Worm (Caenorhabditis elegans) whole organism, L4 larva: ENCODE data around the gene hlh-14.

ENCODE experiments used
- ceh-44 ChIP-seq: fragments of 200-800 bp; sonication (Bioruptor generic); IDR thresholded peaks from 2 replicates; pipeline ENCODE4 v1.3.6; 2022; ENCODE audit warnings: missing genetic modification reagents, missing genetic modification characterization, missing compliant biosample characterization
- mxl-3 ChIP-seq: fragments of 200-800 bp; sonication (Bioruptor generic); optimal IDR thresholded peaks from 2 replicates; lab custom pipeline; 2018; ENCODE audit warnings: mild to moderate bottlenecking, missing genetic modification characterization, missing compliant biosample characterization
- ztf-11 ChIP-seq: fragments of 150-350 bp; optimal IDR thresholded peaks from 2 replicates; lab custom pipeline; 2014; ENCODE audit warnings: missing biosample characterization, missing genetic modification characterization

ce11 chrII:5702611-5703192 lies 36.0 kb downstream of the hlh-14 start:
- TF ChIP-seq mxl-3 (GFP tag; lab: Kevin White, UChicago) = no peak
- no peak for TF ChIP-seq ceh-44
- no peak for TF ChIP-seq ztf-11
